Worm (Caenorhabditis elegans) whole organism, young adult: ENCODE data around the gene exc-9.
A peak's percentile ranks its signal among the peaks of the same experiment; 100 is the strongest.

Source experiments
- F22D6.2 ChIP-seq: sonication (generic microtip); optimal IDR thresholded peaks from 2 replicates; lab custom pipeline; 2016; ENCODE audit warnings: mild to moderate bottlenecking, missing genetic modification characterization, missing compliant biosample characterization
- T26A5.8 ChIP-seq: sonication (generic microtip); optimal IDR thresholded peaks from 2 replicates; lab custom pipeline; 2016; ENCODE audit warnings: missing genetic modification characterization, missing compliant biosample characterization
- akir-1 ChIP-seq: fragments of 200-800 bp; sonication (Bioruptor generic); optimal IDR thresholded peaks from 2 replicates; lab custom pipeline; 2018; ENCODE audit warnings: mild to moderate bottlenecking, missing genetic modification characterization, moderate library complexity, missing compliant biosample characterization
- ama-1 ChIP-seq, 3 experiments: fragments of 150-350 bp in 1 of 3; sonication (generic microtip) in 2 of 3; optimal IDR thresholded peaks; 2 replicates each; lab custom pipeline; 2014 to 2018; ENCODE audit warnings: missing biosample characterization in 2 of 3, missing genetic modification characterization in 2 of 3, missing genetic modification reagents in 2 of 3
- atf-7 ChIP-seq: sonication (generic microtip); optimal IDR thresholded peaks from 2 replicates; lab custom pipeline; 2017; ENCODE audit warnings: mild to moderate bottlenecking, missing genetic modification characterization, missing compliant biosample characterization
- athp-1 ChIP-seq: sonication (generic microtip); optimal IDR thresholded peaks from 2 replicates; lab custom pipeline; 2017; ENCODE audit warnings: mild to moderate bottlenecking, missing genetic modification characterization, missing compliant biosample characterization
- attf-5 ChIP-seq: fragments of 200-800 bp; sonication (Bioruptor generic); optimal IDR thresholded peaks from 2 replicates; lab custom pipeline; 2018; ENCODE audit warnings: mild to moderate bottlenecking, missing genetic modification characterization, missing compliant biosample characterization
- ccch-3 ChIP-seq: fragments of 200-800 bp; sonication (Bioruptor generic); optimal IDR thresholded peaks from 2 replicates; lab custom pipeline; 2018; ENCODE audit warnings: mild to moderate bottlenecking, missing genetic modification characterization, missing compliant biosample characterization
- ceh-27 ChIP-seq: fragments of 200-800 bp; sonication (Bioruptor generic); optimal IDR thresholded peaks from 2 replicates; lab custom pipeline; 2018; ENCODE audit warnings: mild to moderate bottlenecking, missing genetic modification characterization, moderate library complexity, missing compliant biosample characterization
- ceh-91 ChIP-seq: fragments of 200-800 bp; sonication (Bioruptor generic); IDR thresholded peaks from 2 replicates; pipeline ENCODE4 v1.3.6; 2022; ENCODE audit warnings: missing genetic modification reagents, missing genetic modification characterization, missing compliant biosample characterization
- egl-18 ChIP-seq: fragments of 200-800 bp; sonication (Bioruptor generic); IDR thresholded peaks from 2 replicates; pipeline ENCODE4 v1.3.6; 2022; ENCODE audit warnings: missing genetic modification reagents, missing genetic modification characterization, missing compliant biosample characterization
- fkh-3 ChIP-seq: sonication (generic microtip); optimal IDR thresholded peaks from 2 replicates; lab custom pipeline; 2016; ENCODE audit warnings: mild to moderate bottlenecking, missing genetic modification characterization, missing compliant biosample characterization
- hmg-20 ChIP-seq: fragments of 200-800 bp; sonication (Bioruptor generic); IDR thresholded peaks from 2 replicates; pipeline ENCODE4 v1.3.6; 2022; ENCODE audit warnings: missing genetic modification reagents, missing genetic modification characterization, missing compliant biosample characterization
- lin-26 ChIP-seq: fragments of 200-800 bp; sonication (Bioruptor generic); IDR thresholded peaks from 2 replicates; pipeline ENCODE4 v1.3.6; 2022; ENCODE audit warnings: missing genetic modification reagents, missing genetic modification characterization, missing compliant biosample characterization
- madf-6 ChIP-seq: fragments of 200-800 bp; sonication (Bioruptor generic); IDR thresholded peaks from 2 replicates; pipeline ENCODE4 v1.3.6; 2022; ENCODE audit warnings: missing genetic modification reagents, missing genetic modification characterization, missing compliant biosample characterization
- mcd-1 ChIP-seq: fragments of 200-800 bp; sonication (Bioruptor generic); IDR thresholded peaks from 2 replicates; pipeline ENCODE4 v1.3.6; 2022; ENCODE audit warnings: missing genetic modification reagents, missing genetic modification characterization, missing compliant biosample characterization
- tlf-1 ChIP-seq: fragments of 200-800 bp; sonication (Bioruptor generic); optimal IDR thresholded peaks from 2 replicates; lab custom pipeline; 2018; ENCODE audit warnings: mild to moderate bottlenecking, missing genetic modification characterization, missing compliant biosample characterization
- xnd-1 ChIP-seq: sonication (generic microtip); optimal IDR thresholded peaks from 2 replicates; lab custom pipeline; 2016; ENCODE audit warnings: missing genotype, missing genetic modification reagents, missing genetic modification characterization, missing compliant biosample characterization
- ztf-28 ChIP-seq: fragments of 200-800 bp; sonication (Bioruptor generic); IDR thresholded peaks from 2 replicates; pipeline ENCODE4 v1.3.6; 2022; ENCODE audit warnings: missing genetic modification reagents, missing genetic modification characterization, missing compliant biosample characterization

The exc-9 gene

DNA sequence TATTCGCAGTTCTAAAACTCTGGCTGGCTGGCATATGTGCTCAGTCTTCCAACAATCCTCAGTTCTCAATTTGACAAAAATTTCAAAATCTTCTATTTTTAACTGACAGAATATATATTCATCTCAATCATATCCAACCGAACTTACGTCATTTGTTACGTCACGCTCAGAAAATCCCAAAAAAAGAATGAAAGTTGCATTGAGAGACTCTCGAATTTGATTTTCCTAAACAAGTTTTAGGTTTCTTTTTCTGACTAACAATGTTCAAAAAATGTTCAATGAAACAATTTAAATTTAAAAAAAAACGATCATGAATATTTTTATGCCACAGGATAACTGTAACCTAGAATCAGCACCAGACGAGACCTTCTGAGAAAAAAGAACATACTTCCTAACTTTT, 42.9 kb downstream of the exc-9 start:
- no peak for TF ChIP-seq athp-1
- no peak for TF ChIP-seq mcd-1
- no peak for TF ChIP-seq ceh-27 (GFP tag; lab: Kevin White, UChicago)
- no peak for TF ChIP-seq fkh-3
- TF ChIP-seq akir-1 (GFP tag; lab: Kevin White, UChicago) = no peak
- TF ChIP-seq ama-1 (optimal IDR thresholded peaks at IDR 0.05; lab: Kevin White, UChicago) = no peak
- no peak for TF ChIP-seq ama-1 (GFP tag; optimal IDR thresholded peaks at IDR 0.05; lab: Kevin White, UChicago)
- TF ChIP-seq attf-5 (GFP tag; lab: Kevin White, UChicago) = no peak
- TF ChIP-seq xnd-1 (tag; lab: Kevin White, UChicago) = no peak
- no peak for TF ChIP-seq hmg-20 (GFP tag; lab: Robert Waterston, UW)
- TF ChIP-seq ztf-28 (GFP tag; lab: Robert Waterston, UW) = no peak
- TF ChIP-seq madf-6 = no peak
- TF ChIP-seq ceh-91 = no peak
- no peak for TF ChIP-seq F22D6.2 (tag; lab: Kevin White, UChicago)
- TF ChIP-seq T26A5.8 = no peak
- TF ChIP-seq ccch-3 (GFP tag; lab: Kevin White, UChicago) = no peak
- no peak for TF ChIP-seq lin-26 (GFP tag; lab: Robert Waterston, UW)
- TF ChIP-seq egl-18 (GFP tag; lab: Robert Waterston, UW) = no peak

DNA sequence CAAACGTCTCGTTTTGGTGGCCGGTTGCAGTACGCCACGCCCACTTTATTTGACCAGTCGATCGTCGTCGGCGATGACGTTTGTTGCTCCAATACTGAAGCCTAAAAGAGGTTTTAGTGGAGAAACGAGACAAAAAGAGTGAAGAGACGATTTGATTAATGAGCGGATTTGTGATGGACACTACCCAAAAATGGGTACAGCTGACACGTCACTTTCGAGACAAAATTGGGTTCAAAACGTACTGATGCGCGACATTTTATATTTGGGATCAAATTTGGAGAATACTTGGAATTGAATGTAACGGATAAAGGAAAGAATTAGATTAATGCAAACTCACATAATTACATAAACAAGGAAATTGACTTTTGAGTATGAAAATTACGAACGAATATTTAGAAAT, 43.4 kb downstream of the exc-9 start, which contains the start of gene ilys-4:
Gene ilys-4 (minus strand): TSS at position 101 of the 400 bp plus-strand sequence.
- TF ChIP-seq tlf-1 (no peak), atf-7 (tag; lab: Kevin White, UChicago) (peak; percentile 14)
